Worm (Caenorhabditis elegans) whole organism, late embryonic: ENCODE measurements around the gene mls-1.

ENCODE experiments used
- C08G9.2 ChIP-seq: sonication (generic microtip); optimal IDR thresholded peaks from 2 replicates; lab custom pipeline; 2016; ENCODE audit warnings: mild to moderate bottlenecking, missing genetic modification characterization, moderate library complexity, missing compliant biosample characterization
- ceh-18 ChIP-seq: sonication (generic microtip); optimal IDR thresholded peaks from 2 replicates; lab custom pipeline; 2016; ENCODE audit warnings: missing genetic modification characterization, missing compliant biosample characterization
- elt-2 ChIP-seq: sonication (generic microtip); optimal IDR thresholded peaks from 2 replicates; lab custom pipeline; 2016; ENCODE audit warnings: missing genetic modification reagents, missing genetic modification characterization, missing compliant biosample characterization
- fkh-10 ChIP-seq: fragments of 150-350 bp; optimal IDR thresholded peaks from 2 replicates; lab custom pipeline; 2014; ENCODE audit warnings: missing biosample characterization, missing genetic modification reagents, missing genetic modification characterization
- nhr-11 ChIP-seq: fragments of 150-350 bp; optimal IDR thresholded peaks from 2 replicates; lab custom pipeline; 2014; ENCODE audit warnings: missing biosample characterization, missing genetic modification characterization
- rnt-1 ChIP-seq: sonication (generic microtip); optimal IDR thresholded peaks from 2 replicates; lab custom pipeline; 2016; ENCODE audit warnings: missing genetic modification characterization, missing compliant biosample characterization
- sdc-2 ChIP-seq: sonication (generic microtip); optimal IDR thresholded peaks from 2 replicates; lab custom pipeline; 2016; ENCODE audit warnings: missing genotype, missing genetic modification characterization, missing compliant biosample characterization
- syd-9 ChIP-seq: sonication (generic microtip); optimal IDR thresholded peaks from 2 replicates; lab custom pipeline; 2016; ENCODE audit warnings: mild to moderate bottlenecking, missing genetic modification characterization, moderate library complexity, missing compliant biosample characterization
- tbx-2 ChIP-seq: sonication (generic microtip); optimal IDR thresholded peaks from 2 replicates; lab custom pipeline; 2016; ENCODE audit warnings: missing genetic modification characterization, missing compliant biosample characterization
- ttx-3 ChIP-seq: sonication (generic microtip); optimal IDR thresholded peaks from 2 replicates; lab custom pipeline; 2016; ENCODE audit warnings: missing genetic modification reagents, missing genetic modification characterization, missing compliant biosample characterization
- unc-86 ChIP-seq: sonication (generic microtip); optimal IDR thresholded peaks from 2 replicates; lab custom pipeline; 2016; ENCODE audit warnings: missing genetic modification characterization, missing compliant biosample characterization

DNA sequence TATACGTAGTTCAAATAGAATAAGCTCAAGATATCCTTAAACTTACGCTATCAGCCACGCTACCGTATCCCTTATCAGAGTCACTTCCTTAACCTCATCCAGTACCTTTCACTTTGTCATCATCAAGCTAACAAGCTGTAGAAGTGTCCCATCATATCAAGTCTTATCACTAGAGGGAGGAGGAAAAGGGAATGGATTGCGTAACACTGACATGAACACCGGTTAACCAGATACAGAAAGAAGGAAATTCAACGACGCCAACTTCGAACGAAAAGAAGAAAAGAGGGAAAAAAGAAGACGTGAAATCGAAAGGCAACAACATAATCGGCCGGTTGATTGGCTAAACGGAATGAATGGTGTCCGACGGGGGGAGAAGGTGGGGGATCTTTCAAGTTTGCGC lies 29.9 kb downstream of the mls-1 start:
- TF ChIP-seq elt-2 (tag; lab: Kevin White, UChicago) (no peak), sdc-2 (tag; lab: Kevin White, UChicago) (no peak), fkh-10 (GFP tag; lab: Kevin White, UChicago) (no peak), ceh-18 (tag; lab: Kevin White, UChicago) (no peak), tbx-2 (tag; lab: Kevin White, UChicago) (no peak), rnt-1 (no peak), nhr-11 (no peak), unc-86 (tag; lab: Kevin White, UChicago) (no peak), ttx-3 (tag; lab: Kevin White, UChicago) (no peak), syd-9 (tag; lab: Kevin White, UChicago) (no peak), C08G9.2 (no peak)
